Worm (Caenorhabditis elegans) whole organism, young adult: ENCODE data around the gene cnp-2.
"Not testable (repeated sequence)": the region's sequence is repeated elsewhere in the genome, so short reads cannot be mapped to it uniquely, and the experiment has no call there.

ENCODE experiments used
- B0336.3 ChIP-seq: fragments of 200-800 bp; sonication (Bioruptor generic); IDR thresholded peaks from 2 replicates; pipeline ENCODE4 v1.3.6; 2022; ENCODE audit warnings: missing genetic modification characterization, missing compliant biosample characterization
- C17E4.6 ChIP-seq: fragments of 200-800 bp; sonication (Bioruptor generic); IDR thresholded peaks from 2 replicates; pipeline ENCODE4 v1.3.6; 2022; ENCODE audit warnings: missing genetic modification reagents, missing genetic modification characterization, missing compliant biosample characterization
- D2030.7 ChIP-seq: fragments of 200-800 bp; sonication (Bioruptor generic); IDR thresholded peaks from 2 replicates; pipeline ENCODE4 v1.3.6; 2022; ENCODE audit warnings: missing genetic modification reagents, missing genetic modification characterization, missing compliant biosample characterization
- F22D6.2 ChIP-seq: sonication (generic microtip); optimal IDR thresholded peaks from 2 replicates; lab custom pipeline; 2016; ENCODE audit warnings: mild to moderate bottlenecking, missing genetic modification characterization, missing compliant biosample characterization
- F33H1.4 ChIP-seq: fragments of 200-800 bp; sonication (Bioruptor generic); IDR thresholded peaks from 2 replicates; pipeline ENCODE4 v1.3.6; 2022; ENCODE audit warnings: missing genetic modification reagents, missing genetic modification characterization, missing compliant biosample characterization
- F37B4.10 ChIP-seq: fragments of 200-800 bp; sonication (Bioruptor generic); IDR thresholded peaks from 2 replicates; pipeline ENCODE4 v1.3.6; 2022; ENCODE audit warnings: missing genetic modification characterization, missing compliant biosample characterization
- F39B2.1 ChIP-seq: fragments of 200-800 bp; sonication (Bioruptor generic); IDR thresholded peaks from 2 replicates; pipeline ENCODE4 v1.3.6; 2022; ENCODE audit warnings: missing genetic modification reagents, missing genetic modification characterization, missing compliant biosample characterization
- F49E8.2 ChIP-seq: sonication (generic microtip); optimal IDR thresholded peaks from 3 replicates; lab custom pipeline; 2017; ENCODE audit warnings: missing genetic modification characterization, mild to moderate bottlenecking, missing compliant biosample characterization, antibody characterized with exemption, moderate library complexity; ENCODE audit not compliant: insufficient read depth
- Y95B8A.8 ChIP-seq: fragments of 200-800 bp; sonication (Bioruptor generic); IDR thresholded peaks from 2 replicates; pipeline ENCODE4 v1.3.6; 2022; ENCODE audit warnings: missing genetic modification reagents, missing genetic modification characterization, missing compliant biosample characterization
- aptf-2 ChIP-seq: fragments of 200-800 bp; sonication (Bioruptor generic); conservative IDR thresholded peaks from 2 replicates; pipeline ENCODE4 v1.3.6; 2022; ENCODE audit warnings: missing genetic modification reagents, missing genetic modification characterization, missing compliant biosample characterization
- aptf-3 ChIP-seq: fragments of 200-800 bp; sonication (Bioruptor generic); IDR thresholded peaks from 2 replicates; pipeline ENCODE4 v1.3.6; 2022; ENCODE audit warnings: missing genetic modification characterization, missing compliant biosample characterization
- attf-3 ChIP-seq: fragments of 200-800 bp; sonication (Bioruptor generic); conservative IDR thresholded peaks from 2 replicates; pipeline ENCODE4 v1.3.6; 2022; ENCODE audit warnings: missing genetic modification reagents, missing genetic modification characterization, missing compliant biosample characterization
- bed-2 ChIP-seq: fragments of 200-800 bp; sonication (Bioruptor generic); IDR thresholded peaks from 2 replicates; pipeline ENCODE4 v1.3.6; 2022; ENCODE audit warnings: missing genetic modification reagents, missing genetic modification characterization, missing compliant biosample characterization
- cebp-1 ChIP-seq, 2 experiments: fragments of 200-800 bp in 1 of 2; sonication (Bioruptor generic) in 1 of 2; sonication (generic microtip) in 1 of 2; IDR thresholded peaks in 1 of 2; optimal IDR thresholded peaks in 1 of 2; 2 replicates each; pipeline versions ENCODE4 v1.3.6 to Lab custom; 2017 to 2022; ENCODE audit warnings: missing compliant biosample characterization in 2 of 2, missing genetic modification characterization in 2 of 2, mild to moderate bottlenecking in 1 of 2, missing genetic modification reagents in 1 of 2, moderate library complexity in 1 of 2
- ceh-100 ChIP-seq: fragments of 200-800 bp; sonication (Bioruptor generic); IDR thresholded peaks from 2 replicates; pipeline ENCODE4 v1.3.6; 2022; ENCODE audit warnings: missing genetic modification reagents, missing genetic modification characterization, missing compliant biosample characterization
- ceh-91 ChIP-seq: fragments of 200-800 bp; sonication (Bioruptor generic); IDR thresholded peaks from 2 replicates; pipeline ENCODE4 v1.3.6; 2022; ENCODE audit warnings: missing genetic modification reagents, missing genetic modification characterization, missing compliant biosample characterization
- chd-7 ChIP-seq: sonication (generic microtip); optimal IDR thresholded peaks from 2 replicates; lab custom pipeline; 2016; ENCODE audit warnings: mild to moderate bottlenecking, missing genetic modification characterization, moderate library complexity, missing compliant biosample characterization
- egrh-3 ChIP-seq: fragments of 200-800 bp; sonication (Bioruptor generic); IDR thresholded peaks from 2 replicates; pipeline ENCODE4 v1.3.6; 2022; ENCODE audit warnings: missing genetic modification reagents, missing genetic modification characterization, missing compliant biosample characterization
- ekl-4 ChIP-seq: fragments of 200-800 bp; sonication (Bioruptor generic); IDR thresholded peaks from 2 replicates; pipeline ENCODE4 v1.3.6; 2022; ENCODE audit warnings: missing genetic modification reagents, missing genetic modification characterization, missing compliant biosample characterization
- him-1 ChIP-seq: sonication (generic microtip); optimal IDR thresholded peaks from 2 replicates; lab custom pipeline; 2016; ENCODE audit warnings: missing genotype, missing genetic modification reagents, missing genetic modification characterization, missing compliant biosample characterization
- hmg-1.2 ChIP-seq: fragments of 200-800 bp; sonication (Bioruptor generic); IDR thresholded peaks from 2 replicates; pipeline ENCODE4 v1.3.6; 2022; ENCODE audit warnings: missing genetic modification reagents, missing genetic modification characterization, missing compliant biosample characterization
- hmg-20 ChIP-seq: fragments of 200-800 bp; sonication (Bioruptor generic); IDR thresholded peaks from 2 replicates; pipeline ENCODE4 v1.3.6; 2022; ENCODE audit warnings: missing genetic modification reagents, missing genetic modification characterization, missing compliant biosample characterization
- hrde-1 ChIP-seq: sonication (generic microtip); optimal IDR thresholded peaks from 2 replicates; lab custom pipeline; 2016; ENCODE audit warnings: missing genetic modification characterization, mild to moderate bottlenecking, missing compliant biosample characterization, moderate library complexity, missing genotype, missing genetic modification reagents, borderline replicate concordance
- hsf-1 ChIP-seq: fragments of 200-800 bp; sonication (Bioruptor generic); IDR thresholded peaks from 2 replicates; pipeline ENCODE4 v1.3.6; 2022; ENCODE audit warnings: missing genetic modification reagents, missing genetic modification characterization, missing compliant biosample characterization
- lag-1 ChIP-seq: fragments of 200-800 bp; sonication (Bioruptor generic); IDR thresholded peaks from 2 replicates; pipeline ENCODE4 v1.3.6; 2022; ENCODE audit warnings: missing genetic modification reagents, missing genetic modification characterization, missing compliant biosample characterization
- lin-40 ChIP-seq: sonication (generic microtip); optimal IDR thresholded peaks from 2 replicates; lab custom pipeline; 2016; ENCODE audit warnings: missing genetic modification characterization, mild to moderate bottlenecking, missing compliant biosample characterization, missing genotype, missing genetic modification reagents
- lin-54 ChIP-seq: fragments of 200-800 bp; sonication (Bioruptor generic); optimal IDR thresholded peaks from 2 replicates; lab custom pipeline; 2018; ENCODE audit warnings: mild to moderate bottlenecking, missing genetic modification characterization, missing compliant biosample characterization
- lsl-1 ChIP-seq: fragments of 200-800 bp; sonication (Bioruptor generic); optimal IDR thresholded peaks from 2 replicates; lab custom pipeline; 2018; ENCODE audit warnings: mild to moderate bottlenecking, missing genetic modification characterization, moderate library complexity, missing compliant biosample characterization
- madf-3 ChIP-seq: fragments of 200-800 bp; sonication (Bioruptor generic); IDR thresholded peaks from 2 replicates; pipeline ENCODE4 v1.3.6; 2022; ENCODE audit warnings: missing genetic modification reagents, missing genetic modification characterization, missing compliant biosample characterization
- madf-8 ChIP-seq: fragments of 200-800 bp; sonication (Bioruptor generic); conservative IDR thresholded peaks from 2 replicates; pipeline ENCODE4 v1.3.6; 2022; ENCODE audit warnings: missing genetic modification reagents, missing genetic modification characterization, missing compliant biosample characterization
- mcd-1 ChIP-seq: fragments of 200-800 bp; sonication (Bioruptor generic); IDR thresholded peaks from 2 replicates; pipeline ENCODE4 v1.3.6; 2022; ENCODE audit warnings: missing genetic modification reagents, missing genetic modification characterization, missing compliant biosample characterization
- mxl-1 ChIP-seq: sonication (generic microtip); optimal IDR thresholded peaks from 2 replicates; lab custom pipeline; 2016; ENCODE audit warnings: missing genetic modification characterization, missing compliant biosample characterization
- pbrm-1 ChIP-seq: fragments of 200-800 bp; sonication (Bioruptor generic); IDR thresholded peaks from 2 replicates; pipeline ENCODE4 v1.3.6; 2022; ENCODE audit warnings: missing genetic modification reagents, missing genetic modification characterization, missing compliant biosample characterization
- rcor-1 ChIP-seq: fragments of 200-800 bp; sonication (Bioruptor generic); IDR thresholded peaks from 2 replicates; pipeline ENCODE4 v1.3.6; 2022; ENCODE audit warnings: missing genetic modification reagents, missing genetic modification characterization, missing compliant biosample characterization
- snpc-1.3 ChIP-seq: sonication (generic microtip); optimal IDR thresholded peaks from 2 replicates; lab custom pipeline; 2017; ENCODE audit warnings: missing genetic modification characterization, mild to moderate bottlenecking, missing compliant biosample characterization, antibody characterized with exemption, moderate library complexity, missing genotype, missing genetic modification reagents; ENCODE audit not compliant: insufficient read depth
- snpc-3.4 ChIP-seq: sonication (generic microtip); optimal IDR thresholded peaks from 2 replicates; lab custom pipeline; 2017; ENCODE audit warnings: missing genetic modification characterization, mild to moderate bottlenecking, missing compliant biosample characterization, antibody characterized with exemption, moderate library complexity, missing genotype, missing genetic modification reagents
- snpc-4 ChIP-seq, 5 experiments: fragments of 150-350 bp in 1 of 5; sonication (generic microtip) in 4 of 5; optimal IDR thresholded peaks; 2 replicates each; lab custom pipeline; 2014 to 2018; ENCODE audit warnings: missing genetic modification characterization in 5 of 5, missing biosample characterization in 3 of 5, antibody characterized with exemption in 2 of 5, mild to moderate bottlenecking in 2 of 5, missing compliant biosample characterization in 2 of 5, missing genotype in 2 of 5, moderate library complexity in 2 of 5, missing genetic modification reagents in 1 of 5
- tbp1 ChIP-seq: fragments of 200-800 bp; sonication (Bioruptor generic); optimal IDR thresholded peaks from 2 replicates; lab custom pipeline; 2018; ENCODE audit warnings: mild to moderate bottlenecking, missing genetic modification characterization, missing compliant biosample characterization
- xnd-1 ChIP-seq: sonication (generic microtip); optimal IDR thresholded peaks from 2 replicates; lab custom pipeline; 2016; ENCODE audit warnings: missing genotype, missing genetic modification reagents, missing genetic modification characterization, missing compliant biosample characterization
- zfh-2 ChIP-seq: fragments of 200-800 bp; sonication (Bioruptor generic); conservative IDR thresholded peaks from 2 replicates; pipeline ENCODE4 v1.3.6; 2022; ENCODE audit warnings: missing genetic modification reagents, missing genetic modification characterization, missing compliant biosample characterization
- ztf-28 ChIP-seq: fragments of 200-800 bp; sonication (Bioruptor generic); IDR thresholded peaks from 2 replicates; pipeline ENCODE4 v1.3.6; 2022; ENCODE audit warnings: missing genetic modification reagents, missing genetic modification characterization, missing compliant biosample characterization
- ztf-6 ChIP-seq: fragments of 200-800 bp; sonication (Bioruptor generic); IDR thresholded peaks from 2 replicates; pipeline ENCODE4 v1.3.6; 2022; ENCODE audit warnings: missing genetic modification reagents, missing genetic modification characterization, missing compliant biosample characterization

The cnp-2 gene

ce11 chrII:12774402-12774801, 13.8 kb downstream of the cnp-2 start, which contains the start of gene Y46G5A.14:
TSS of gene Y46G5A.14 (plus strand) at chrII:12774702.
- peak; percentile 25 for TF ChIP-seq him-1
- no peak for TF ChIP-seq hrde-1 (tag; lab: Kevin White, UChicago)
- TF ChIP-seq, all 124 proteins: peak for 1

ce11 chrII:12776379-12776778, 15.8 kb downstream of the cnp-2 start, which contains the start of gene Y46G5A.34:
TSS of gene Y46G5A.34 (plus strand) at chrII:12776679.
- TF ChIP-seq mxl-1 (tag; lab: Kevin White, UChicago) (no peak), F49E8.2 (tag; lab: Kevin White, UChicago) (no peak), bed-2 (no peak), ceh-100 (GFP tag; lab: Robert Waterston, UW) (no peak), aptf-3 (no peak), ztf-6 (no peak), F22D6.2 (no peak), snpc-1.3 (tag; lab: Kevin White, UChicago) (no peak)

- TF ChIP-seq madf-8: peak; percentile 47
- 0 out of 2 replicates have a peak, but pooled peaks have one; percentile 41 for TF ChIP-seq lag-1
- peak; percentile 87; the same call in 1 of the 2 replicates for TF ChIP-seq ztf-28 (GFP tag; lab: Robert Waterston, UW)
- peak; percentile 78 for TF ChIP-seq tbp1 (GFP tag; lab: Kevin White, UChicago)
- TF ChIP-seq D2030.7: peak; percentile 94
- peak; percentile 70 for TF ChIP-seq hsf-1 (GFP tag; lab: Robert Waterston, UW)
- peak; percentile 69 for TF ChIP-seq ceh-91
- TF ChIP-seq C17E4.6 (GFP tag; lab: Robert Waterston, UW): peak; percentile 77; the same call in 1 of the 2 replicates
- TF ChIP-seq F33H1.4 (GFP tag; lab: Robert Waterston, UW): peak; percentile 75
- TF ChIP-seq chd-7 (tag; lab: Kevin White, UChicago): peak; percentile 12
- peak; percentile 91 for TF ChIP-seq mcd-1 (GFP tag; lab: Robert Waterston, UW)
- peak; percentile 81 for TF ChIP-seq him-1
- TF ChIP-seq snpc-3.4 (tag; lab: Kevin White, UChicago): peak; percentile 80
- 0 out of 2 replicates have a peak, but pooled peaks have one; percentile 38 for TF ChIP-seq madf-3 (GFP tag; lab: Robert Waterston, UW)
- TF ChIP-seq aptf-2 (GFP tag; lab: Robert Waterston, UW): 0 out of 2 replicates have a peak, but pooled peaks have one; percentile 22
- TF ChIP-seq xnd-1 (tag; lab: Kevin White, UChicago): peak; percentile 22
- TF ChIP-seq egrh-3: peak; percentile 98
- peak; percentile 64; the same call in 1 of the 2 replicates for TF ChIP-seq attf-3 (GFP tag; lab: Robert Waterston, UW)
- peak; percentile 94 for TF ChIP-seq zfh-2 (GFP tag; lab: Robert Waterston, UW)
- peak; percentile 52; the same call in 1 of the 2 replicates for TF ChIP-seq hmg-1.2 (GFP tag; lab: Robert Waterston, UW)
- TF ChIP-seq cebp-1 (GFP tag; IDR thresholded peaks at IDR 0.05; lab: Robert Waterston, UW): not testable (repeated sequence)
- TF ChIP-seq cebp-1 (tag; optimal IDR thresholded peaks at IDR 0.05; lab: Kevin White, UChicago): peak; percentile 21
- TF ChIP-seq lsl-1 (GFP tag; lab: Kevin White, UChicago): peak; percentile 64
- peak; percentile 34 for TF ChIP-seq lin-40 (tag; lab: Kevin White, UChicago)
- peak; percentile 78; the same call in 1 of the 2 replicates for TF ChIP-seq bed-2
- TF ChIP-seq snpc-4 (GFP tag; optimal IDR thresholded peaks at IDR 0.05; lab: Kevin White, UChicago): peak; percentile 94
- peak; percentile 96 to 98 (median 97) for TF ChIP-seq snpc-4 (tag; optimal IDR thresholded peaks at IDR 0.05; lab: Kevin White, UChicago)
- peak; percentile 99 for TF ChIP-seq pbrm-1 (GFP tag; lab: Robert Waterston, UW)
- 0 out of 2 replicates have a peak, but pooled peaks have one; percentile 45 for TF ChIP-seq F39B2.1 (GFP tag; lab: Robert Waterston, UW)
- peak; percentile 56; the same call in 1 of the 2 replicates for TF ChIP-seq Y95B8A.8 (GFP tag; lab: Robert Waterston, UW)
- TF ChIP-seq rcor-1 (GFP tag; lab: Robert Waterston, UW): peak; percentile 89
- TF ChIP-seq ekl-4: peak; percentile 71; the same call in 1 of the 2 replicates
- 0 out of 2 replicates have a peak, but pooled peaks have one; percentile 23 for TF ChIP-seq B0336.3 (GFP tag; lab: Robert Waterston, UW)
- 0 out of 2 replicates have a peak, but pooled peaks have one; percentile 72 for TF ChIP-seq F37B4.10
- peak; percentile 60 for TF ChIP-seq lin-54 (GFP tag; lab: Kevin White, UChicago)
- peak; percentile 53; the same call in 1 of the 2 replicates for TF ChIP-seq hmg-20 (GFP tag; lab: Robert Waterston, UW)
Measured at ce11 chrII:12778374-12778773, 17.8 kb downstream of the cnp-2 start.
